Worm (Caenorhabditis elegans): ENCODE measurements around the gene ccm-3.

DNA sequence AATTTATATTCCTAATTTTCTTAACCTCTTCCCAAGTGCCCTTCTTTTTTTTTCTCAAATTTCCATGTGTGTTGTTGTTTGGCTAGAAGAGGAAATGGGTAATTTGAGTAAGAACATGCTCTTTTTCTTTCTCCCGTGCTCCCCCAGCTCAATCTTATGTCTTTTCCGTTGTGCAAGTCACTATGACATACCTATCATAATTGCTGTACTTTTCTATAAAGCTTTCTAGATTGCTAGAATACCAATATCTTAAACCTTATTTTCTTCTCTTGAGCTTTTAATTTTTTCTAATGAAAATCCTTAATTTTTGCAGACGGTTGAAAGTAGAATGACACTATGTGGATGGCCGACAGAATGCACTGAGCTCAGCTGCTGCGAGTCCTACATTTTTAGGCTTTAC, 36.8 kb downstream of the ccm-3 start, which contains the start of gene txt-13:
- TF ChIP-seq nhr-28 (tag; optimal IDR thresholded peaks at IDR 0.05) (no peak), bed-3 (GFP tag; optimal IDR thresholded peaks at IDR 0.05) (no peak), mab-5 (tag; optimal IDR thresholded peaks at IDR 0.05) (no peak), snpc-4 (tag; optimal IDR thresholded peaks at IDR 0.05) (no peak), blmp-1 (tag; optimal IDR thresholded peaks at IDR 0.05) (no peak)
